Worm (Caenorhabditis elegans) whole organism, L2 larva: Measurements from ENCODE around the gene tmed-10.

Experiments used
- C34F6.9 ChIP-seq: fragments of 150-350 bp; optimal IDR thresholded peaks from 2 replicates; lab custom pipeline; 2014; ENCODE audit warnings: missing biosample characterization, missing genetic modification characterization
- R02D3.7 ChIP-seq: fragments of 150-350 bp; optimal IDR thresholded peaks from 2 replicates; lab custom pipeline; 2014; ENCODE audit warnings: missing biosample characterization, missing genetic modification characterization
- Y55F3AM.14 ChIP-seq: fragments of 200-800 bp; sonication (Bioruptor generic); optimal IDR thresholded peaks from 2 replicates; lab custom pipeline; 2018; ENCODE audit warnings: mild to moderate bottlenecking, missing genetic modification characterization, missing compliant biosample characterization
- ZK546.5 ChIP-seq: sonication (generic microtip); optimal IDR thresholded peaks from 2 replicates; lab custom pipeline; 2017; ENCODE audit warnings: missing biosample characterization, missing genetic modification characterization
- alr-1 ChIP-seq: fragments of 150-350 bp; optimal IDR thresholded peaks from 2 replicates; lab custom pipeline; 2014; ENCODE audit warnings: missing biosample characterization, missing genetic modification characterization
- aly-2 ChIP-seq: fragments of 150-350 bp; optimal IDR thresholded peaks from 2 replicates; lab custom pipeline; 2014; ENCODE audit warnings: missing biosample characterization, missing genetic modification characterization
- blmp-1 ChIP-seq: sonication (generic microtip); optimal IDR thresholded peaks from 2 replicates; lab custom pipeline; 2017; ENCODE audit warnings: missing genetic modification characterization, mild to moderate bottlenecking, missing compliant biosample characterization, antibody characterized with exemption, moderate library complexity; ENCODE audit not compliant: insufficient read depth
- ceh-82 ChIP-seq: fragments of 150-350 bp; optimal IDR thresholded peaks from 2 replicates; lab custom pipeline; 2014; ENCODE audit warnings: missing biosample characterization, missing genetic modification characterization
- crh-2 ChIP-seq: sonication (generic microtip); optimal IDR thresholded peaks from 2 replicates; lab custom pipeline; 2017; ENCODE audit warnings: missing biosample characterization, missing genetic modification characterization
- dmd-4 ChIP-seq: sonication (generic microtip); optimal IDR thresholded peaks from 2 replicates; lab custom pipeline; 2017; ENCODE audit warnings: missing biosample characterization, missing genetic modification characterization
- egl-27 ChIP-seq: sonication (generic microtip); optimal IDR thresholded peaks from 3 replicates; lab custom pipeline; 2017; ENCODE audit warnings: missing biosample characterization, missing genetic modification reagents, missing genetic modification characterization
- elt-3 ChIP-seq: sonication (generic microtip); optimal IDR thresholded peaks from 2 replicates; lab custom pipeline; 2017; ENCODE audit warnings: missing biosample characterization, missing genetic modification characterization
- fos-1 ChIP-seq: fragments of 150-350 bp; optimal IDR thresholded peaks from 2 replicates; lab custom pipeline; 2014; ENCODE audit warnings: missing biosample characterization, missing genetic modification characterization
- gmeb-1 ChIP-seq: fragments of 150-350 bp; optimal IDR thresholded peaks from 2 replicates; lab custom pipeline; 2014; ENCODE audit warnings: missing biosample characterization, missing genetic modification characterization
- lin-11 ChIP-seq: fragments of 150-350 bp; sonication (generic microtip); optimal IDR thresholded peaks from 2 replicates; lab custom pipeline; 2014; ENCODE audit warnings: missing biosample characterization, missing genetic modification characterization, inconsistent platforms, mixed read lengths
- lin-39 ChIP-seq: fragments of 150-350 bp; optimal IDR thresholded peaks from 2 replicates; lab custom pipeline; 2014; ENCODE audit warnings: missing biosample characterization, missing genetic modification reagents, missing genetic modification characterization
- lsy-2 ChIP-seq, 2 experiments: fragments of 150-350 bp in 1 of 2; sonication (generic microtip) in 1 of 2; optimal IDR thresholded peaks; 2 replicates each; lab custom pipeline; 2014 to 2017; ENCODE audit warnings: missing biosample characterization in 2 of 2, missing genetic modification characterization in 2 of 2
- nhr-10 ChIP-seq: sonication (generic microtip); optimal IDR thresholded peaks from 2 replicates; lab custom pipeline; 2017; ENCODE audit warnings: missing biosample characterization, missing genetic modification characterization
- nhr-11 ChIP-seq: fragments of 150-350 bp; optimal IDR thresholded peaks from 2 replicates; lab custom pipeline; 2014; ENCODE audit warnings: missing biosample characterization, missing genetic modification characterization
- nhr-129 ChIP-seq: fragments of 150-350 bp; optimal IDR thresholded peaks from 2 replicates; lab custom pipeline; 2014; ENCODE audit warnings: missing biosample characterization, missing genetic modification characterization
- nhr-21 ChIP-seq: fragments of 150-350 bp; optimal IDR thresholded peaks from 2 replicates; lab custom pipeline; 2014; ENCODE audit warnings: missing biosample characterization, missing genetic modification characterization
- nhr-23 ChIP-seq: fragments of 150-350 bp; optimal IDR thresholded peaks from 2 replicates; lab custom pipeline; 2014; ENCODE audit warnings: missing biosample characterization, missing genetic modification reagents, missing genetic modification characterization
- nhr-237 ChIP-seq: fragments of 150-350 bp; optimal IDR thresholded peaks from 2 replicates; lab custom pipeline; 2014; ENCODE audit warnings: missing biosample characterization, missing genetic modification characterization
- nhr-25 ChIP-seq: fragments of 150-350 bp; sonication (generic microtip); optimal IDR thresholded peaks from 3 replicates; lab custom pipeline; 2014; ENCODE audit warnings: missing biosample characterization, missing genetic modification characterization
- nhr-6 ChIP-seq: fragments of 150-350 bp; optimal IDR thresholded peaks from 2 replicates; lab custom pipeline; 2014; ENCODE audit warnings: missing biosample characterization, missing genetic modification characterization
- peb-1 ChIP-seq: fragments of 150-350 bp; optimal IDR thresholded peaks from 2 replicates; lab custom pipeline; 2014; ENCODE audit warnings: missing biosample characterization, missing genetic modification characterization
- sem-4 ChIP-seq: fragments of 150-350 bp; optimal IDR thresholded peaks from 2 replicates; lab custom pipeline; 2014; ENCODE audit warnings: missing biosample characterization, missing genetic modification reagents, missing genetic modification characterization
- skn-1 ChIP-seq: sonication (generic microtip); optimal IDR thresholded peaks from 2 replicates; lab custom pipeline; 2017; ENCODE audit warnings: missing biosample characterization, missing genetic modification characterization
- unc-39 ChIP-seq: fragments of 150-350 bp; optimal IDR thresholded peaks from 2 replicates; lab custom pipeline; 2014; ENCODE audit warnings: missing biosample characterization, missing genetic modification characterization
- unc-55 ChIP-seq: fragments of 150-350 bp; sonication (generic microtip); optimal IDR thresholded peaks from 3 replicates; lab custom pipeline; 2014; ENCODE audit warnings: missing biosample characterization, missing genetic modification reagents, missing genetic modification characterization
- unc-62 ChIP-seq: fragments of 150-350 bp; optimal IDR thresholded peaks from 2 replicates; lab custom pipeline; 2014; ENCODE audit warnings: missing biosample characterization, missing genetic modification reagents, missing genetic modification characterization
- zag-1 ChIP-seq: fragments of 150-350 bp; optimal IDR thresholded peaks from 2 replicates; lab custom pipeline; 2014; ENCODE audit warnings: missing biosample characterization, missing genetic modification characterization
- ztf-1 ChIP-seq: fragments of 200-800 bp; sonication (Bioruptor generic); conservative IDR thresholded peaks from 2 replicates; pipeline ENCODE4 v1.3.6; 2022; ENCODE audit warnings: missing genetic modification characterization, missing compliant biosample characterization
- ztf-11 ChIP-seq: sonication (generic microtip); optimal IDR thresholded peaks from 2 replicates; lab custom pipeline; 2017; ENCODE audit warnings: missing biosample characterization, missing genetic modification characterization

Gene tmed-10

DNA sequence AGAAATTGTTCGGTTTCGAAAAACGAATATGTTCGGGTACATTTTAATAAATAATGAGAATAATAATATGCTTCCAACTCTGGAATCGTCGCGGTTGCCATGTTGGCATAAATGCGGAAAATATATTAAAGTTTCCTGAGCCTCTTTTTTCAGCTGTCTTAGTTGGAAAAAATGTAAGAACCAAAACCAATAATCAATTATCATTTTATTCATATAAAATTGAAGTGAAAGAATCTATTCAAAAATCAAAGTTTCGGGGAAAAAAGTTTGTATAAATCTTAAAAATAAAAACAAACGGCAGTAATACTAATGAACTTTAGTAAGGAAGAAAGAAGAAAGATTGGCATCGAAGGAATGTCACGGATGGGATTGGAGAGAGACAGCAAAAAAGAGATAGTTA is 21.9 kb downstream of the tmed-10 start, which contains the start of gene srh-45:
TSS of gene srh-45 (minus strand) at position 101 of the 400 bp plus-strand sequence.
- TF ChIP-seq crh-2 (tag; lab: Kevin White, UChicago) (no peak), ceh-82 (no peak), nhr-11 (tag; lab: Kevin White, UChicago) (no peak), unc-55 (GFP tag; lab: Kevin White, UChicago) (no peak), ztf-11 (tag; lab: Kevin White, UChicago) (no peak), nhr-23 (no peak), aly-2 (tag; lab: Kevin White, UChicago) (no peak), alr-1 (no peak), zag-1 (no peak), egl-27 (tag; lab: Kevin White, UChicago) (no peak), dmd-4 (tag; lab: Kevin White, UChicago) (no peak), C34F6.9 (tag; lab: Kevin White, UChicago) (no peak), unc-62 (GFP tag; lab: Kevin White, UChicago) (no peak), lin-39 (tag; lab: Kevin White, UChicago) (no peak), sem-4 (no peak), lsy-2 (tag; optimal IDR thresholded peaks at IDR 0.05; lab: Kevin White, UChicago) (no peak), ZK546.5 (tag; lab: Kevin White, UChicago) (no peak), R02D3.7 (tag; lab: Kevin White, UChicago) (no peak)

DNA sequence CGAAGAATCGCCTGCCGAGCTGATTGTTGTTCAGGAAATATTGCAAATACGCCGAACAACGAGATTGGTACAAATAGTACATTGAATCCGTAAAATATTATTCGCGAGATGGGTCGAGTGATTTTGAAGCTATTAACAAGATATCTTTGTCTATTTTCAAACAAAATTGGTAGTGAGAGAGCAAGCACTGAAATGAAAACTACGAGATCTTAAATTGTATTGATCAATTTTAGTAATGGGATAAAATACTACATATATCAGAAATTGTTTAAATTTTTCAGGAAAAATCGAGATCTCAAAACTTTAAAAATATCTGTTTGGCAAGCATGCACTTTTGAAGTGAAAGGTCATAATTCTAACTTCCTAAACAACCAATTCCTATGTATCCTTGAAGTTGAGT is 22.6 kb downstream of the tmed-10 start:
- TF ChIP-seq lin-39 (tag; lab: Kevin White, UChicago) (no peak), blmp-1 (tag; lab: Kevin White, UChicago) (no peak), C34F6.9 (tag; lab: Kevin White, UChicago) (no peak), nhr-6 (tag; lab: Kevin White, UChicago) (no peak), fos-1 (tag; lab: Kevin White, UChicago) (no peak), egl-27 (tag; lab: Kevin White, UChicago) (no peak), nhr-23 (no peak), aly-2 (tag; lab: Kevin White, UChicago) (no peak), sem-4 (no peak), nhr-10 (tag; lab: Kevin White, UChicago) (no peak), alr-1 (no peak), nhr-25 (tag; lab: Kevin White, UChicago) (no peak), Y55F3AM.14 (GFP tag; lab: Kevin White, UChicago) (no peak), unc-39 (tag; lab: Kevin White, UChicago) (no peak), lsy-2 (tag; optimal IDR thresholded peaks at IDR 0.05; lab: Kevin White, UChicago) (no peak), skn-1 (no peak), ztf-1 (GFP tag; lab: Robert Waterston, UW) (no peak), peb-1 (tag; lab: Kevin White, UChicago) (no peak), gmeb-1 (tag; lab: Kevin White, UChicago) (no peak)

DNA sequence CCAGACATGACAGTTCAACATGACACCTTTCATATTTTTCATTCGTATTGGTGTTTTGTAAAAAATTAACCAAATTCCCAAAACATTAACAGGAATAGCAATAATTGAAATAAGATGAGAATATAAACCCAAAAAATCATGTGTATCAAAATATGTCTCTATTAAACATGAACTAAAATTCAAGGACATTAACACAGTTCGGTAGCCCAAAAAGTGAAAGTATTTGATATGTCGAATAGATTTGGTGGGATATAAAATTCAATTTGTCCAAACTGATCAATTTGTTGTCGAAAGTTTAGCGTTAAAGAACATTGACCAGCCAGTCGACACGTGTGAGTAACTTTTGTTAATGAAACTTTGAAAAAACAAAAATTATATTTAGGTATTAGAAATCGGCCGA is 24.1 kb downstream of the tmed-10 start, which contains the start of gene srh-46:
TSS of gene srh-46 (minus strand) at position 189 of the 400 bp plus-strand sequence.
- TF ChIP-seq nhr-25 (tag; lab: Kevin White, UChicago) (no peak), elt-3 (tag; lab: Kevin White, UChicago) (no peak), ztf-11 (tag; lab: Kevin White, UChicago) (no peak), nhr-237 (tag; lab: Kevin White, UChicago) (no peak), skn-1 (no peak), blmp-1 (tag; lab: Kevin White, UChicago) (peak; percentile 67), C34F6.9 (tag; lab: Kevin White, UChicago) (no peak)
- TF ChIP-seq, all 48 proteins: peak for 1

DNA sequence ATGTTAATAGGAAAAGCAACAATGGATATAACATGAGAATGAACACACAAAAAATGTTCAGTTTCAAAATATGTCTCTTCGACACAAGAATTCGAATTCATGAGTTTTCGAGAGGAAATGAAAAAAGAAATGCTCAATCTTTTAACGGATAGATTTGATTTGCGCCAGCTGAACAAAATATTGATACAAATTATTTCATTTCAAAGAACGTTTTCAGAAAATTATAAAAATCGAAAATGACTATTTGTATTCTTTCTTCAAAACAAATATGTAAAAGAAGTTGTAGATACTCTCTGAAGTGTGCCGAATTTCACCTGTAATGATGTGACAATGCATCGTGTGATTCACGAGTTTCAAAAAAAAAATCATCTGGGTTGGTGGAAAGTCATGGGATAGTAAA is 26.2 kb downstream of the tmed-10 start, which contains the start of gene srh-47:
TSS of gene srh-47 (minus strand) at position 101 of the 400 bp plus-strand sequence.
- no peak for TF ChIP-seq R02D3.7 (tag; lab: Kevin White, UChicago)
- no peak for TF ChIP-seq zag-1
- TF ChIP-seq nhr-23, result no peak
- no peak for TF ChIP-seq lsy-2 (tag; optimal IDR thresholded peaks at IDR 0.05; lab: Kevin White, UChicago)
- TF ChIP-seq lin-11 (tag; lab: Kevin White, UChicago), result no peak
- TF ChIP-seq nhr-25 (tag; lab: Kevin White, UChicago), result no peak
- no peak for TF ChIP-seq Y55F3AM.14 (GFP tag; lab: Kevin White, UChicago)
- TF ChIP-seq crh-2 (tag; lab: Kevin White, UChicago), result no peak
- TF ChIP-seq nhr-10 (tag; lab: Kevin White, UChicago), result no peak

DNA sequence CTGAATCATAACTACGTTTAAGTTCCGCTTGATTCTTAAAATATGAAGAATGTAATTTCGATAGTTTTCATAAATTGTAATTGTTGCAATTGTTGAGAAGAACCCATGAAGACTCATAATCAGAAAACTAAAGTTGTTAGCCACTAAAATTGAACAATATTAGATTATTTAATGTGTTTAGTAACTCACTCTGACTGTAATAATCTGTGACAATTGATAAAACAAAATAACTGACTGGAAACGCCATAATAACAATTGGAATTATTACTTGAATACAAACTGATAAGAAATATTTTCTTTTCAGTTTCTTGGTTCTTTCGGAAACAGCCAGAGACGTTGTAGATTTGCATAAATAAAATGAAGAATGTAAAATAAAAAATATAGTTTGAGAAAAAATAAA is 27.4 kb downstream of the tmed-10 start:
- no peak for TF ChIP-seq elt-3 (tag; lab: Kevin White, UChicago)
- no peak for TF ChIP-seq Y55F3AM.14 (GFP tag; lab: Kevin White, UChicago)
- no peak for TF ChIP-seq nhr-129 (tag; lab: Kevin White, UChicago)
- TF ChIP-seq nhr-21 (tag; lab: Kevin White, UChicago), result no peak
